Worm (Caenorhabditis elegans) whole organism, L4 larva: ENCODE measurements around the gene best-24.

Experiments used
- D1046.2 ChIP-seq: fragments of 200-800 bp; sonication (Bioruptor generic); IDR thresholded peaks from 2 replicates; pipeline ENCODE4 v1.3.6; 2022; ENCODE audit warnings: missing genetic modification characterization, missing compliant biosample characterization
- T20F7.1 ChIP-seq: fragments of 200-800 bp; sonication (Bioruptor generic); optimal IDR thresholded peaks from 2 replicates; lab custom pipeline; 2018; ENCODE audit warnings: mild to moderate bottlenecking, missing genetic modification characterization, missing compliant biosample characterization
- ZK546.5 ChIP-seq, 2 experiments: sonication (generic microtip); optimal IDR thresholded peaks; 2 replicates each; lab custom pipeline; 2017; ENCODE audit warnings: missing biosample characterization in 2 of 2, missing genetic modification characterization in 2 of 2
- aha-1 ChIP-seq: fragments of 150-350 bp; peaks from one replicate; lab custom pipeline; 2014; ENCODE audit warnings: missing biosample characterization, missing genetic modification characterization
- ama-1 ChIP-seq: fragments of 150-350 bp; optimal IDR thresholded peaks from 2 replicates; lab custom pipeline; 2014; ENCODE audit warnings: inconsistent platforms, mixed read lengths
- attf-4 ChIP-seq: sonication (generic microtip); optimal IDR thresholded peaks from 3 replicates; lab custom pipeline; 2017; ENCODE audit warnings: missing biosample characterization, missing genetic modification characterization
- ces-1 ChIP-seq: fragments of 150-350 bp; sonication (generic microtip); optimal IDR thresholded peaks from 4 replicates; lab custom pipeline; 2014; ENCODE audit warnings: missing biosample characterization, missing genetic modification reagents, missing genetic modification characterization
- daf-16 ChIP-seq, 3 experiments: sonication (generic microtip); optimal IDR thresholded peaks; 2 replicates each; lab custom pipeline; 2016 to 2017; ENCODE audit warnings: missing genetic modification characterization in 3 of 3, missing genetic modification reagents in 3 of 3, mild to moderate bottlenecking in 2 of 3, missing compliant biosample characterization in 2 of 3, missing biosample characterization in 1 of 3, moderate library complexity in 1 of 3
- dmd-8 ChIP-seq: fragments of 200-800 bp; sonication (Bioruptor generic); IDR thresholded peaks from 2 replicates; pipeline ENCODE4 v1.3.6; 2022; ENCODE audit warnings: missing genetic modification characterization, missing compliant biosample characterization
- dpl-1 ChIP-seq: fragments of 150-350 bp; optimal IDR thresholded peaks from 2 replicates; lab custom pipeline; 2014; ENCODE audit warnings: missing biosample characterization, missing genetic modification reagents, missing genetic modification characterization
- dve-1 ChIP-seq: sonication (generic microtip); optimal IDR thresholded peaks from 2 replicates; lab custom pipeline; 2017; ENCODE audit warnings: antibody characterized with exemption, mild to moderate bottlenecking, missing genetic modification characterization, missing compliant biosample characterization; ENCODE audit not compliant: insufficient read depth
- egl-43 ChIP-seq: fragments of 200-800 bp; sonication (Bioruptor generic); IDR thresholded peaks from 2 replicates; pipeline ENCODE4 v1.3.6; 2022; ENCODE audit warnings: missing genetic modification reagents, missing genetic modification characterization, missing compliant biosample characterization
- hlh-11 ChIP-seq: fragments of 200-800 bp; sonication (Bioruptor generic); optimal IDR thresholded peaks from 2 replicates; lab custom pipeline; 2018; ENCODE audit warnings: mild to moderate bottlenecking, missing genetic modification characterization, missing compliant biosample characterization
- hlh-30 ChIP-seq: sonication (generic microtip); optimal IDR thresholded peaks from 2 replicates; lab custom pipeline; 2017; ENCODE audit warnings: antibody characterized with exemption, mild to moderate bottlenecking, missing genetic modification characterization, missing compliant biosample characterization; ENCODE audit not compliant: insufficient read depth
- jun-1 ChIP-seq: fragments of 150-350 bp; optimal IDR thresholded peaks from 2 replicates; lab custom pipeline; 2014; ENCODE audit warnings: missing biosample characterization, missing genetic modification reagents, missing genetic modification characterization
- lim-7 ChIP-seq: fragments of 200-800 bp; sonication (Bioruptor generic); IDR thresholded peaks from 2 replicates; pipeline ENCODE4 v1.3.6; 2022; ENCODE audit warnings: missing genetic modification characterization, missing compliant biosample characterization
- lin-15B ChIP-seq: fragments of 150-350 bp; sonication (generic microtip); optimal IDR thresholded peaks from 3 replicates; lab custom pipeline; 2014; ENCODE audit warnings: missing biosample characterization, missing genetic modification characterization
- lir-3 ChIP-seq: sonication (generic microtip); optimal IDR thresholded peaks from 2 replicates; lab custom pipeline; 2016; ENCODE audit warnings: mild to moderate bottlenecking, missing genetic modification characterization, missing compliant biosample characterization
- lsy-2 ChIP-seq, 2 experiments: fragments of 150-350 bp in 1 of 2; sonication (generic microtip) in 1 of 2; optimal IDR thresholded peaks; 2 replicates each; lab custom pipeline; 2014 to 2017; ENCODE audit warnings: missing biosample characterization in 2 of 2, missing genetic modification characterization in 2 of 2
- madf-5 ChIP-seq, 2 experiments: fragments of 200-800 bp; sonication (Bioruptor generic); IDR thresholded peaks; 2 replicates each; pipeline ENCODE4 v1.3.6; 2022; ENCODE audit warnings: missing compliant biosample characterization in 2 of 2, missing genetic modification characterization in 2 of 2
- mdl-1 ChIP-seq, 2 experiments: fragments of 150-350 bp in 1 of 2; sonication (generic microtip) in 1 of 2; optimal IDR thresholded peaks; 2 replicates each; lab custom pipeline; 2014 to 2017; ENCODE audit warnings: missing biosample characterization in 2 of 2, missing genetic modification characterization in 2 of 2
- mdt-29 ChIP-seq: fragments of 200-800 bp; sonication (Bioruptor generic); IDR thresholded peaks from 2 replicates; pipeline ENCODE4 v1.3.6; 2022; ENCODE audit warnings: missing genetic modification reagents, missing genetic modification characterization, missing compliant biosample characterization
- mes-2 ChIP-seq: sonication (generic microtip); optimal IDR thresholded peaks from 2 replicates; lab custom pipeline; 2016; ENCODE audit warnings: missing genotype, mild to moderate bottlenecking, missing genetic modification characterization, missing compliant biosample characterization; ENCODE audit not compliant: poor library complexity, severe bottlenecking
- nhr-10 ChIP-seq: fragments of 150-350 bp; optimal IDR thresholded peaks from 2 replicates; lab custom pipeline; 2014; ENCODE audit warnings: missing biosample characterization, missing genetic modification characterization
- nhr-111 ChIP-seq: fragments of 200-800 bp; sonication (Bioruptor generic); optimal IDR thresholded peaks from 2 replicates; lab custom pipeline; 2018; ENCODE audit warnings: mild to moderate bottlenecking, missing genetic modification characterization, missing compliant biosample characterization
- nhr-28 ChIP-seq: fragments of 150-350 bp; optimal IDR thresholded peaks from 2 replicates; lab custom pipeline; 2014; ENCODE audit warnings: missing biosample characterization, missing genetic modification characterization
- nhr-41 ChIP-seq: fragments of 200-800 bp; sonication (Bioruptor generic); IDR thresholded peaks from 2 replicates; pipeline ENCODE4 v1.3.6; 2022; ENCODE audit warnings: missing genetic modification reagents, missing genetic modification characterization, missing compliant biosample characterization
- nhr-42 ChIP-seq: fragments of 200-800 bp; sonication (Bioruptor generic); IDR thresholded peaks from 2 replicates; pipeline ENCODE4 v1.3.6; 2022; ENCODE audit warnings: missing genetic modification characterization, missing compliant biosample characterization
- nhr-48 ChIP-seq: sonication (generic microtip); optimal IDR thresholded peaks from 2 replicates; lab custom pipeline; 2016; ENCODE audit warnings: mild to moderate bottlenecking, missing genetic modification characterization, missing compliant biosample characterization
- nhr-77 ChIP-seq: fragments of 150-350 bp; optimal IDR thresholded peaks from 2 replicates; lab custom pipeline; 2014; ENCODE audit warnings: missing biosample characterization, missing genetic modification characterization
- pqm-1 ChIP-seq: sonication (generic microtip); optimal IDR thresholded peaks from 2 replicates; lab custom pipeline; 2017; ENCODE audit warnings: missing biosample characterization, missing genetic modification characterization
- rbr-2 ChIP-seq: sonication (generic microtip); optimal IDR thresholded peaks from 2 replicates; lab custom pipeline; 2016; ENCODE audit warnings: missing genotype, missing genetic modification characterization, missing compliant biosample characterization
- sdz-12 ChIP-seq: fragments of 200-800 bp; sonication (Bioruptor generic); optimal IDR thresholded peaks from 2 replicates; lab custom pipeline; 2018; ENCODE audit warnings: mild to moderate bottlenecking, missing genetic modification characterization, missing compliant biosample characterization
- tra-1 ChIP-seq: fragments of 200-800 bp; sonication (Bioruptor generic); IDR thresholded peaks from 2 replicates; pipeline ENCODE4 v1.3.6; 2022; ENCODE audit warnings: missing genetic modification reagents, missing genetic modification characterization, missing compliant biosample characterization
- unc-62 ChIP-seq, 3 experiments: fragments of 150-350 bp in 1 of 3; sonication (generic microtip); optimal IDR thresholded peaks in 2 of 3; peaks in 1 of 3; 1 replicate in 1 of 3; 2 replicates in 2 of 3; lab custom pipeline; 2014 to 2017; ENCODE audit warnings: missing biosample characterization in 3 of 3, missing genetic modification characterization in 3 of 3, missing genetic modification reagents in 3 of 3, missing genotype in 1 of 3
- zag-1 ChIP-seq: fragments of 150-350 bp; optimal IDR thresholded peaks from 2 replicates; lab custom pipeline; 2014; ENCODE audit warnings: missing biosample characterization, missing genetic modification characterization
- zfp-2 ChIP-seq: sonication (generic microtip); optimal IDR thresholded peaks from 2 replicates; lab custom pipeline; 2016; ENCODE audit warnings: mild to moderate bottlenecking, missing genetic modification characterization, missing compliant biosample characterization
- zfp-3 ChIP-seq: fragments of 200-800 bp; sonication (Bioruptor generic); conservative IDR thresholded peaks from 2 replicates; pipeline ENCODE4 v1.3.6; 2022; ENCODE audit warnings: missing genetic modification reagents, missing genetic modification characterization, missing compliant biosample characterization
- ztf-11 ChIP-seq: fragments of 150-350 bp; optimal IDR thresholded peaks from 2 replicates; lab custom pipeline; 2014; ENCODE audit warnings: missing biosample characterization, missing genetic modification characterization

The best-24 gene

ce11 chrIII:7861535-7862120 is 39.2 kb upstream of the best-24 start, which contains the start of gene snr-5:
snr-5 (plus strand) TSS chrIII:7862070.
- TF ChIP-seq dpl-1 (GFP tag; lab: Kevin White, UChicago) (peak; percentile 29), madf-5 (GFP tag; IDR thresholded peaks at IDR 0.05; lab: Robert Waterston, UW) (no peak), nhr-48 (tag; lab: Kevin White, UChicago) (no peak), egl-43 (GFP tag; lab: Robert Waterston, UW) (no peak), daf-16 (GFP tag; optimal IDR thresholded peaks at IDR 0.05; lab: Kevin White, UChicago) (no peak), daf-16 (tag; optimal IDR thresholded peaks at IDR 0.05; lab: Kevin White, UChicago) (peak; percentile 10), hlh-11 (tag; lab: Kevin White, UChicago) (no peak), ces-1 (no peak), ztf-11 (no peak), jun-1 (tag; lab: Kevin White, UChicago) (no peak), tra-1 (GFP tag; lab: Robert Waterston, UW) (no peak), T20F7.1 (GFP tag; lab: Kevin White, UChicago) (no peak), nhr-111 (GFP tag; lab: Kevin White, UChicago) (no peak), mes-2 (tag; lab: Kevin White, UChicago) (peak; percentile 48), zfp-3 (GFP tag; lab: Robert Waterston, UW) (no peak), ama-1 (lab: Kevin White, UChicago) (no peak), lsy-2 (tag; optimal IDR thresholded peaks at IDR 0.05; lab: Kevin White, UChicago) (peak in 1 of 2 experiments; percentile 46)

DNA sequence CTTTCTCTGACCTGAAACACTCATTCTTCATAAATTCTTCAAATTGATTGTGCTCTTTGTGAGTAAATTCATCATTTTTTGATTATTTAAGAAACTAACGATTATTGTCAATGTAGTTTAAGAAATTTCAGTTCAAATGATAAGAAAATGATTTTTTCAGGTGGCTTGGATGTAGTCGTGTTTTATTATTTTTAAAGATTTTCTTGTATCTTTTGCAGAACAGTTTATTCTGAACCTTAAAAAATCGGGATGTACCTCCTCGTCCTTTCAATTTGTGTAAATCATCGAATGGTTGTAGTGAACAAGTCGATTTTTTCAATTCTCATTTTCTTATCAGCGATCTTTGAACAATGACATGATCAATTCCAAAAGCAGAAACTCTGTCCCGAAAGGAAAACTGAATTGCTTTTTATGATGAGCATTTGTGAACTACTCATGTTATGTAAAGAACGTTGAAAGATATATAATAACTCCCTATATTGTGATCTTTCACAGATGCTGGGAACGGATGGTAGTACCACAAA is 35.5 kb upstream of the best-24 start, which contains the start of gene slc-17.3:
Gene slc-17.3, minus strand, starts transcription at position 51 of the 524 bp plus-strand sequence.
- TF ChIP-seq nhr-28 (tag; lab: Kevin White, UChicago) (peak; percentile 44), zfp-2 (tag; lab: Kevin White, UChicago) (no peak), nhr-41 (GFP tag; lab: Robert Waterston, UW) (no peak), rbr-2 (tag; lab: Kevin White, UChicago) (no peak), hlh-30 (tag; lab: Kevin White, UChicago) (no peak), pqm-1 (peak; percentile 1), nhr-77 (tag; lab: Kevin White, UChicago) (peak; percentile 16), aha-1 (tag; lab: Kevin White, UChicago) (peak; percentile 31), D1046.2 (GFP tag; lab: Robert Waterston, UW) (no peak)

- TF ChIP-seq dve-1 (tag; lab: Kevin White, UChicago) (no peak), aha-1 (tag; lab: Kevin White, UChicago) (no peak), lim-7 (GFP tag; lab: Robert Waterston, UW) (no peak), zag-1 (no peak), lir-3 (tag; lab: Kevin White, UChicago) (no peak), nhr-42 (GFP tag; lab: Robert Waterston, UW) (no peak), nhr-10 (no peak), rbr-2 (tag; lab: Kevin White, UChicago) (no peak), attf-4 (no peak), mdt-29 (no peak)
- TF ChIP-seq, all 104 proteins: peak for 0
Measured at ce11 chrIII:7866189-7866588, 34.6 kb upstream of the best-24 start, which contains the start of gene cup-4. cup-4 (plus strand) TSS chrIII:7866489.

ce11 chrIII:7872776-7873175 is 28.1 kb upstream of the best-24 start:
- TF ChIP-seq mdl-1 (tag; optimal IDR thresholded peaks at IDR 0.05; lab: Kevin White, UChicago): peak in 1 of 2 experiments; percentile 23
- no peak for TF ChIP-seq ZK546.5 (tag; optimal IDR thresholded peaks at IDR 0.05; lab: Kevin White, UChicago)
- TF ChIP-seq daf-16 (GFP tag; optimal IDR thresholded peaks at IDR 0.05; lab: Kevin White, UChicago): no peak
- no peak for TF ChIP-seq daf-16 (tag; optimal IDR thresholded peaks at IDR 0.05; lab: Kevin White, UChicago)
- no peak for TF ChIP-seq lin-15B (tag; lab: Kevin White, UChicago)
- TF ChIP-seq hlh-30 (tag; lab: Kevin White, UChicago): peak; percentile 24
- TF ChIP-seq nhr-28 (tag; lab: Kevin White, UChicago): peak; percentile 48
- no peak for TF ChIP-seq dmd-8
- peak in 1 of 2 experiments; percentile 56 for TF ChIP-seq unc-62 (GFP tag; optimal IDR thresholded peaks at IDR 0.05 in 1 of 2; lab: Kevin White, UChicago)
- TF ChIP-seq unc-62 (tag; optimal IDR thresholded peaks at IDR 0.05; lab: Kevin White, UChicago): no peak
- TF ChIP-seq sdz-12 (GFP tag; lab: Kevin White, UChicago): no peak
